Fruit fly (Drosophila melanogaster) whole organism: ENCODE data around the gene Stt3A.

Experiments
- Dll ChIP-seq: fragments of >200 bp; optimal IDR thresholded peaks from 2 replicates; lab custom pipeline; 2017
- pan ChIP-seq: fragments of >200 bp; optimal IDR thresholded peaks from 2 replicates; lab custom pipeline; 2017
- usp ChIP-seq: fragments of >200 bp; optimal IDR thresholded peaks from 2 replicates; lab custom pipeline; 2017; ENCODE audit warnings: missing biosample characterization, missing genetic modification characterization, mixed read lengths

DNA sequence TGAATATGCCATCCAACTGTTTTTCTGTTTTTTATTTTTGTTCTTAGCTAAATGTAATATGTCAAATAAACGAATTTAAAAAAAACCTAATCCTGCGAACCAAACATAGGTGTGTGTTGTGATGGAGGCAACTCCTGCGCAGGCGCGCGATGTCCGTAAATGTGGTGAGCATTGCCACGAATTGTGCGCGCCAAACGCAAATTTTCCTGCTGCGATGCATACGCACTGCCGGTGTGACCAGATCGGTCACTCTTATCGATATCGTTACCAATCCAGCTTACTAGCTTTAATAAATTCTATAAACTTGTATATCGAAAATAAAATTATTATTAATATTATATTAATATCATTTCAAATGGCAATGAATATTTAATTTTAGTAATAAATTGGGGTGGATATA lies 19.1 kb downstream of the Stt3A start:
- TF ChIP-seq usp (GFP tag; lab: Kevin White, UChicago) = no peak
- TF ChIP-seq pan (lab: Kevin White, UChicago) = no peak
- TF ChIP-seq Dll (lab: Kevin White, UChicago) = no peak
